Worm (Caenorhabditis elegans) whole organism, L4 larva: ENCODE results near the gene spch-1.

ENCODE experiments used
- D1046.2 ChIP-seq: fragments of 200-800 bp; sonication (Bioruptor generic); IDR thresholded peaks from 2 replicates; pipeline ENCODE4 v1.3.6; 2022; ENCODE audit warnings: missing genetic modification characterization, missing compliant biosample characterization
- F37D6.2 ChIP-seq: sonication (generic microtip); optimal IDR thresholded peaks from 2 replicates; lab custom pipeline; 2016; ENCODE audit warnings: mild to moderate bottlenecking, missing genetic modification characterization, missing compliant biosample characterization
- T20F7.1 ChIP-seq: fragments of 200-800 bp; sonication (Bioruptor generic); optimal IDR thresholded peaks from 2 replicates; lab custom pipeline; 2018; ENCODE audit warnings: mild to moderate bottlenecking, missing genetic modification characterization, missing compliant biosample characterization
- T26A8.4 ChIP-seq: fragments of 200-800 bp; sonication (Bioruptor generic); IDR thresholded peaks from 2 replicates; pipeline ENCODE4 v1.3.6; 2022; ENCODE audit warnings: missing genetic modification characterization, missing compliant biosample characterization
- Y5F2A.4 ChIP-seq: fragments of 200-800 bp; sonication (Bioruptor generic); optimal IDR thresholded peaks from 2 replicates; lab custom pipeline; 2018; ENCODE audit warnings: mild to moderate bottlenecking, missing genetic modification characterization, missing compliant biosample characterization
- ZK337.2 ChIP-seq: fragments of 200-800 bp; sonication (Bioruptor generic); IDR thresholded peaks from 2 replicates; pipeline ENCODE4 v1.3.6; 2022; ENCODE audit warnings: missing genetic modification reagents, missing genetic modification characterization, missing compliant biosample characterization
- aha-1 ChIP-seq: fragments of 150-350 bp; peaks from one replicate; lab custom pipeline; 2014; ENCODE audit warnings: missing biosample characterization, missing genetic modification characterization
- aly-2 ChIP-seq: sonication (generic microtip); optimal IDR thresholded peaks from 2 replicates; lab custom pipeline; 2018; ENCODE audit warnings: missing biosample characterization, missing genetic modification characterization
- arid-1 ChIP-seq: fragments of 200-800 bp; sonication (Bioruptor generic); conservative IDR thresholded peaks from 2 replicates; pipeline ENCODE4 v1.3.6; 2022; ENCODE audit warnings: missing genetic modification reagents, missing genetic modification characterization, missing compliant biosample characterization
- ctbp-1 ChIP-seq: fragments of 200-800 bp; sonication (Bioruptor generic); IDR thresholded peaks from 2 replicates; pipeline ENCODE4 v1.3.6; 2022; ENCODE audit warnings: missing genetic modification reagents, missing genetic modification characterization, missing compliant biosample characterization
- dmd-8 ChIP-seq: fragments of 200-800 bp; sonication (Bioruptor generic); IDR thresholded peaks from 2 replicates; pipeline ENCODE4 v1.3.6; 2022; ENCODE audit warnings: missing genetic modification characterization, missing compliant biosample characterization
- dpl-1 ChIP-seq: fragments of 150-350 bp; optimal IDR thresholded peaks from 2 replicates; lab custom pipeline; 2014; ENCODE audit warnings: missing biosample characterization, missing genetic modification reagents, missing genetic modification characterization
- duxl-1 ChIP-seq: sonication (generic microtip); optimal IDR thresholded peaks from 2 replicates; lab custom pipeline; 2016; ENCODE audit warnings: mild to moderate bottlenecking, missing genetic modification characterization, moderate library complexity, missing compliant biosample characterization; ENCODE audit not compliant: poor library complexity
- dve-1 ChIP-seq: sonication (generic microtip); optimal IDR thresholded peaks from 2 replicates; lab custom pipeline; 2017; ENCODE audit warnings: antibody characterized with exemption, mild to moderate bottlenecking, missing genetic modification characterization, missing compliant biosample characterization; ENCODE audit not compliant: insufficient read depth
- egl-43 ChIP-seq: fragments of 200-800 bp; sonication (Bioruptor generic); IDR thresholded peaks from 2 replicates; pipeline ENCODE4 v1.3.6; 2022; ENCODE audit warnings: missing genetic modification reagents, missing genetic modification characterization, missing compliant biosample characterization
- hif-1 ChIP-seq, 2 experiments: sonication (generic microtip); optimal IDR thresholded peaks; 2 replicates each; lab custom pipeline; 2016 to 2017; ENCODE audit warnings: missing compliant biosample characterization in 2 of 2, missing genetic modification characterization in 2 of 2, missing genetic modification reagents in 2 of 2, missing genotype in 2 of 2, mild to moderate bottlenecking in 1 of 2
- hlh-11 ChIP-seq: fragments of 200-800 bp; sonication (Bioruptor generic); optimal IDR thresholded peaks from 2 replicates; lab custom pipeline; 2018; ENCODE audit warnings: mild to moderate bottlenecking, missing genetic modification characterization, missing compliant biosample characterization
- hmg-1.1 ChIP-seq: fragments of 200-800 bp; sonication (Bioruptor generic); IDR thresholded peaks from 2 replicates; pipeline ENCODE4 v1.3.6; 2022; ENCODE audit warnings: missing genetic modification reagents, missing genetic modification characterization, missing compliant biosample characterization
- lin-13 ChIP-seq: fragments of 150-350 bp; optimal IDR thresholded peaks from 2 replicates; lab custom pipeline; 2014; ENCODE audit warnings: missing biosample characterization, missing genetic modification reagents, missing genetic modification characterization
- lin-29 ChIP-seq: fragments of 200-800 bp; sonication (Bioruptor generic); IDR thresholded peaks from 2 replicates; pipeline ENCODE4 v1.3.6; 2022; ENCODE audit warnings: missing genetic modification reagents, missing genetic modification characterization, missing compliant biosample characterization
- lin-38 ChIP-seq: fragments of 200-800 bp; sonication (Bioruptor generic); IDR thresholded peaks from 2 replicates; pipeline ENCODE4 v1.3.6; 2022; ENCODE audit warnings: missing genetic modification reagents, missing genetic modification characterization, missing compliant biosample characterization
- lin-39 ChIP-seq: fragments of 150-350 bp; optimal IDR thresholded peaks from 2 replicates; lab custom pipeline; 2014; ENCODE audit warnings: missing biosample characterization, missing genetic modification reagents, missing genetic modification characterization
- lir-3 ChIP-seq: sonication (generic microtip); optimal IDR thresholded peaks from 2 replicates; lab custom pipeline; 2016; ENCODE audit warnings: mild to moderate bottlenecking, missing genetic modification characterization, missing compliant biosample characterization
- mdl-1 ChIP-seq, 2 experiments: fragments of 150-350 bp in 1 of 2; sonication (generic microtip) in 1 of 2; optimal IDR thresholded peaks; 2 replicates each; lab custom pipeline; 2014 to 2017; ENCODE audit warnings: missing biosample characterization in 2 of 2, missing genetic modification characterization in 2 of 2
- mdt-29 ChIP-seq: fragments of 200-800 bp; sonication (Bioruptor generic); IDR thresholded peaks from 2 replicates; pipeline ENCODE4 v1.3.6; 2022; ENCODE audit warnings: missing genetic modification reagents, missing genetic modification characterization, missing compliant biosample characterization
- mep-1 ChIP-seq: fragments of 150-350 bp; sonication (generic microtip); optimal IDR thresholded peaks from 3 replicates; lab custom pipeline; 2014; ENCODE audit warnings: missing biosample characterization, missing genetic modification characterization
- mes-2 ChIP-seq: sonication (generic microtip); optimal IDR thresholded peaks from 2 replicates; lab custom pipeline; 2016; ENCODE audit warnings: missing genotype, mild to moderate bottlenecking, missing genetic modification characterization, missing compliant biosample characterization; ENCODE audit not compliant: poor library complexity, severe bottlenecking
- mxl-3 ChIP-seq: fragments of 200-800 bp; sonication (Bioruptor generic); optimal IDR thresholded peaks from 2 replicates; lab custom pipeline; 2018; ENCODE audit warnings: mild to moderate bottlenecking, missing genetic modification characterization, missing compliant biosample characterization
- nhr-11 ChIP-seq: fragments of 150-350 bp; optimal IDR thresholded peaks from 2 replicates; lab custom pipeline; 2014; ENCODE audit warnings: missing biosample characterization, missing genetic modification characterization
- nhr-25 ChIP-seq: sonication (generic microtip); optimal IDR thresholded peaks from 2 replicates; lab custom pipeline; 2017; ENCODE audit warnings: missing genetic modification characterization, mild to moderate bottlenecking, missing compliant biosample characterization, antibody characterized with exemption, moderate library complexity, borderline replicate concordance; ENCODE audit not compliant: insufficient read depth
- nhr-6 ChIP-seq: fragments of 150-350 bp; optimal IDR thresholded peaks from 2 replicates; lab custom pipeline; 2014; ENCODE audit warnings: missing biosample characterization, missing genetic modification characterization
- pha-4 ChIP-seq, 2 experiments: fragments of 150-350 bp in 1 of 2; fragments of 200-800 bp in 1 of 2; sonication (Bioruptor generic) in 1 of 2; IDR thresholded peaks in 1 of 2; optimal IDR thresholded peaks in 1 of 2; 2 replicates each; pipeline versions ENCODE4 v1.3.6 to Lab custom; 2014 to 2022; ENCODE audit warnings: missing genetic modification characterization in 2 of 2, missing genetic modification reagents in 2 of 2, missing biosample characterization in 1 of 2, missing compliant biosample characterization in 1 of 2
- php-3 ChIP-seq: fragments of 200-800 bp; sonication (Bioruptor generic); IDR thresholded peaks from 2 replicates; pipeline ENCODE4 v1.3.6; 2022; ENCODE audit warnings: missing genetic modification reagents, missing genetic modification characterization, missing compliant biosample characterization
- rbr-2 ChIP-seq: sonication (generic microtip); optimal IDR thresholded peaks from 2 replicates; lab custom pipeline; 2016; ENCODE audit warnings: missing genotype, missing genetic modification characterization, missing compliant biosample characterization
- set-16 ChIP-seq: fragments of 200-800 bp; sonication (Bioruptor generic); IDR thresholded peaks from 2 replicates; pipeline ENCODE4 v1.3.6; 2022; ENCODE audit warnings: missing genetic modification reagents, missing genetic modification characterization, missing compliant biosample characterization
- skn-1 ChIP-seq: fragments of 150-350 bp; optimal IDR thresholded peaks from 2 replicates; lab custom pipeline; 2014; ENCODE audit warnings: missing biosample characterization, missing genetic modification characterization
- snpc-1.2 ChIP-seq: fragments of 200-800 bp; sonication (Bioruptor generic); IDR thresholded peaks from 2 replicates; pipeline ENCODE4 v1.3.6; 2022; ENCODE audit warnings: missing genetic modification reagents, missing genetic modification characterization, missing compliant biosample characterization
- tag-97 ChIP-seq: fragments of 200-800 bp; sonication (Bioruptor generic); IDR thresholded peaks from 2 replicates; pipeline ENCODE4 v1.3.6; 2022; ENCODE audit warnings: missing genetic modification characterization, missing compliant biosample characterization
- tra-1 ChIP-seq: fragments of 200-800 bp; sonication (Bioruptor generic); IDR thresholded peaks from 2 replicates; pipeline ENCODE4 v1.3.6; 2022; ENCODE audit warnings: missing genetic modification reagents, missing genetic modification characterization, missing compliant biosample characterization
- unc-130 ChIP-seq: sonication (generic microtip); optimal IDR thresholded peaks from 2 replicates; lab custom pipeline; 2016; ENCODE audit warnings: missing genetic modification reagents, missing genetic modification characterization, missing compliant biosample characterization
- unc-39 ChIP-seq: sonication (generic microtip); optimal IDR thresholded peaks from 2 replicates; lab custom pipeline; 2017; ENCODE audit warnings: missing biosample characterization, missing genetic modification characterization
- vab-7 ChIP-seq: fragments of 200-800 bp; sonication (Bioruptor generic); IDR thresholded peaks from 2 replicates; pipeline ENCODE4 v1.3.6; 2022; ENCODE audit warnings: missing genetic modification reagents, missing genetic modification characterization, missing compliant biosample characterization
- zfp-2 ChIP-seq: sonication (generic microtip); optimal IDR thresholded peaks from 2 replicates; lab custom pipeline; 2016; ENCODE audit warnings: mild to moderate bottlenecking, missing genetic modification characterization, missing compliant biosample characterization
- ztf-11 ChIP-seq: fragments of 150-350 bp; optimal IDR thresholded peaks from 2 replicates; lab custom pipeline; 2014; ENCODE audit warnings: missing biosample characterization, missing genetic modification characterization

The spch-1 gene

ce11 chrIV:10085401-10086187, 25.7 kb downstream of the spch-1 start, which contains the start of the genes col-2 and ndc-80:
col-2 (minus strand) TSS chrIV:10085451.
ndc-80 (plus strand) TSS chrIV:10086137.
- TF ChIP-seq dve-1 (tag; lab: Kevin White, UChicago) (no peak), duxl-1 (tag; lab: Kevin White, UChicago) (no peak), aha-1 (peak; percentile 90), ZK337.2 (GFP tag; lab: Robert Waterston, UW) (peak; percentile 59; the same call in 1 of the 2 replicates), php-3 (GFP tag; lab: Robert Waterston, UW) (no peak), unc-130 (GFP tag; lab: Kevin White, UChicago) (peak; percentile 82), mdl-1 (tag; optimal IDR thresholded peaks at IDR 0.05; lab: Kevin White, UChicago) (peak in 1 of 2 experiments; percentile 0), nhr-11 (tag; lab: Kevin White, UChicago) (peak; percentile 35), snpc-1.2 (peak; percentile 55; the same call in 1 of the 2 replicates), ctbp-1 (GFP tag; lab: Robert Waterston, UW) (no peak), lin-13 (GFP tag; lab: Kevin White, UChicago) (peak; percentile 37), hif-1 (tag; optimal IDR thresholded peaks at IDR 0.05; lab: Kevin White, UChicago) (no peak), lin-38 (GFP tag; lab: Robert Waterston, UW) (peak; percentile 94), unc-39 (tag; lab: Kevin White, UChicago) (no peak), pha-4 (GFP tag; IDR thresholded peaks at IDR 0.05; lab: Robert Waterston, UW) (no peak), pha-4 (tag; optimal IDR thresholded peaks at IDR 0.05; lab: Kevin White, UChicago) (peak; percentile 76), mxl-3 (peak; percentile 27), zfp-2 (tag; lab: Kevin White, UChicago) (no peak), vab-7 (GFP tag; lab: Robert Waterston, UW) (no peak), nhr-25 (tag; lab: Kevin White, UChicago) (no peak), skn-1 (no peak), rbr-2 (peak; percentile 43), D1046.2 (GFP tag; lab: Robert Waterston, UW) (no peak), set-16 (GFP tag; lab: Robert Waterston, UW) (no peak), mdt-29 (no peak), nhr-6 (tag; lab: Kevin White, UChicago) (peak; percentile 82), aly-2 (no peak), hmg-1.1 (GFP tag; lab: Robert Waterston, UW) (no peak; the same call in 1 of the 2 replicates), arid-1 (no peak), tra-1 (GFP tag; lab: Robert Waterston, UW) (no peak), dpl-1 (GFP tag; lab: Kevin White, UChicago) (peak; percentile 82), hlh-11 (tag; lab: Kevin White, UChicago) (peak; percentile 19), mes-2 (tag; lab: Kevin White, UChicago) (peak; percentile 95)

- no peak for TF ChIP-seq zfp-2 (tag; lab: Kevin White, UChicago)
- TF ChIP-seq ztf-11 (tag; lab: Kevin White, UChicago): no peak
- no peak for TF ChIP-seq vab-7 (GFP tag; lab: Robert Waterston, UW)
- TF ChIP-seq set-16 (GFP tag; lab: Robert Waterston, UW): peak; percentile 99
- peak; percentile 67; the same call in 1 of the 2 replicates for TF ChIP-seq pha-4 (GFP tag; IDR thresholded peaks at IDR 0.05; lab: Robert Waterston, UW)
- TF ChIP-seq pha-4 (tag; optimal IDR thresholded peaks at IDR 0.05; lab: Kevin White, UChicago): no peak
- no peak for TF ChIP-seq mes-2 (tag; lab: Kevin White, UChicago)
- TF ChIP-seq mxl-3: no peak
- no peak for TF ChIP-seq lir-3
- no peak for TF ChIP-seq T20F7.1 (GFP tag; lab: Kevin White, UChicago)
- no peak for TF ChIP-seq lin-29
- TF ChIP-seq dmd-8 (GFP tag; lab: Robert Waterston, UW): no peak
- no peak for TF ChIP-seq mep-1
- TF ChIP-seq Y5F2A.4 (GFP tag; lab: Kevin White, UChicago): no peak
- TF ChIP-seq T26A8.4 (GFP tag; lab: Robert Waterston, UW): no peak
- TF ChIP-seq lin-38 (GFP tag; lab: Robert Waterston, UW): no peak
- no peak for TF ChIP-seq F37D6.2 (tag; lab: Kevin White, UChicago)
- TF ChIP-seq unc-39 (tag; lab: Kevin White, UChicago): no peak
- no peak for TF ChIP-seq dpl-1 (GFP tag; lab: Kevin White, UChicago)
- no peak for TF ChIP-seq lin-39
- TF ChIP-seq tag-97 (GFP tag; lab: Robert Waterston, UW): no peak
- 0 out of 2 replicates have a peak, but pooled peaks have one; percentile 19 for TF ChIP-seq egl-43 (GFP tag; lab: Robert Waterston, UW)
Observed at ce11 chrIV:10084323-10084959, 26.9 kb downstream of the spch-1 start, which contains the start of gene W01B6.8. W01B6.8 (minus strand) TSS chrIV:10084373.
